Worm (Caenorhabditis elegans) whole organism, late embryonic: ENCODE data around the gene mcm-10.

Experiments
- C08G9.2 ChIP-seq: sonication (generic microtip); optimal IDR thresholded peaks from 2 replicates; lab custom pipeline; 2016; ENCODE audit warnings: mild to moderate bottlenecking, missing genetic modification characterization, moderate library complexity, missing compliant biosample characterization
- K09A11.1 ChIP-seq: sonication (generic microtip); optimal IDR thresholded peaks from 2 replicates; lab custom pipeline; 2017; ENCODE audit warnings: antibody characterized with exemption, mild to moderate bottlenecking, missing genetic modification characterization, missing compliant biosample characterization; ENCODE audit not compliant: insufficient read depth
- ceh-14 ChIP-seq: sonication (generic microtip); optimal IDR thresholded peaks from 2 replicates; lab custom pipeline; 2016; ENCODE audit warnings: missing genotype, missing genetic modification characterization, missing compliant biosample characterization
- ceh-18 ChIP-seq: sonication (generic microtip); optimal IDR thresholded peaks from 2 replicates; lab custom pipeline; 2016; ENCODE audit warnings: missing genetic modification characterization, missing compliant biosample characterization
- ceh-2 ChIP-seq: sonication (generic microtip); optimal IDR thresholded peaks from 2 replicates; lab custom pipeline; 2016; ENCODE audit warnings: missing genotype, missing genetic modification characterization, missing compliant biosample characterization
- ceh-30 ChIP-seq: fragments of 150-350 bp; optimal IDR thresholded peaks from 2 replicates; lab custom pipeline; 2014; ENCODE audit warnings: missing biosample characterization, missing genetic modification characterization
- ceh-48 ChIP-seq: sonication (generic microtip); optimal IDR thresholded peaks from 2 replicates; lab custom pipeline; 2016; ENCODE audit warnings: missing genetic modification characterization, inconsistent platforms, missing compliant biosample characterization
- ceh-6 ChIP-seq: fragments of 200-800 bp; sonication (Bioruptor generic); optimal IDR thresholded peaks from 2 replicates; lab custom pipeline; 2018; ENCODE audit warnings: mild to moderate bottlenecking, missing genetic modification characterization, missing compliant biosample characterization
- dve-1 ChIP-seq: sonication (generic microtip); optimal IDR thresholded peaks from 2 replicates; lab custom pipeline; 2017; ENCODE audit warnings: antibody characterized with exemption, mild to moderate bottlenecking, missing genetic modification characterization, missing compliant biosample characterization
- elt-2 ChIP-seq: sonication (generic microtip); optimal IDR thresholded peaks from 2 replicates; lab custom pipeline; 2016; ENCODE audit warnings: missing genetic modification reagents, missing genetic modification characterization, missing compliant biosample characterization
- elt-4 ChIP-seq: sonication (generic microtip); optimal IDR thresholded peaks from 2 replicates; lab custom pipeline; 2016; ENCODE audit warnings: missing genetic modification characterization, missing compliant biosample characterization
- eyg-1 ChIP-seq: sonication (generic microtip); optimal IDR thresholded peaks from 2 replicates; lab custom pipeline; 2016; ENCODE audit warnings: missing genotype, missing genetic modification characterization, missing compliant biosample characterization
- fax-1 ChIP-seq: sonication (generic microtip); optimal IDR thresholded peaks from 2 replicates; lab custom pipeline; 2016; ENCODE audit warnings: missing genotype, missing genetic modification characterization, missing compliant biosample characterization
- gmeb-2 ChIP-seq: sonication (generic microtip); optimal IDR thresholded peaks from 2 replicates; lab custom pipeline; 2016; ENCODE audit warnings: missing genetic modification characterization, inconsistent platforms, missing compliant biosample characterization
- hlh-13 ChIP-seq: fragments of 200-800 bp; sonication (Bioruptor generic); optimal IDR thresholded peaks from 2 replicates; lab custom pipeline; 2018; ENCODE audit warnings: mild to moderate bottlenecking, missing genetic modification characterization, missing compliant biosample characterization
- hlh-15 ChIP-seq: sonication (generic microtip); optimal IDR thresholded peaks from 2 replicates; lab custom pipeline; 2016; ENCODE audit warnings: missing genetic modification characterization, missing compliant biosample characterization
- hlh-30 ChIP-seq: sonication (generic microtip); optimal IDR thresholded peaks from 2 replicates; lab custom pipeline; 2017; ENCODE audit warnings: antibody characterized with exemption, missing genetic modification characterization, missing compliant biosample characterization; ENCODE audit not compliant: insufficient read depth
- hlh-8 ChIP-seq: sonication (generic microtip); optimal IDR thresholded peaks from 2 replicates; lab custom pipeline; 2016; ENCODE audit warnings: missing genotype, missing genetic modification characterization, missing compliant biosample characterization
- lin-11 ChIP-seq: fragments of 200-800 bp; sonication (Bioruptor generic); optimal IDR thresholded peaks from 2 replicates; lab custom pipeline; 2018; ENCODE audit warnings: mild to moderate bottlenecking, missing genetic modification characterization, missing compliant biosample characterization
- nfya-1 ChIP-seq: sonication (generic microtip); optimal IDR thresholded peaks from 2 replicates; lab custom pipeline; 2017; ENCODE audit warnings: missing genetic modification characterization, mild to moderate bottlenecking, missing compliant biosample characterization, antibody characterized with exemption, moderate library complexity
- nhr-232 ChIP-seq: sonication (generic microtip); optimal IDR thresholded peaks from 2 replicates; lab custom pipeline; 2016; ENCODE audit warnings: missing genetic modification characterization, missing compliant biosample characterization
- npax-4 ChIP-seq: sonication (generic microtip); optimal IDR thresholded peaks from 2 replicates; lab custom pipeline; 2016; ENCODE audit warnings: missing genetic modification characterization, missing compliant biosample characterization
- odd-2 ChIP-seq: sonication (generic microtip); optimal IDR thresholded peaks from 2 replicates; lab custom pipeline; 2017; ENCODE audit warnings: antibody characterized with exemption, mild to moderate bottlenecking, missing genetic modification characterization, missing compliant biosample characterization
- pag-3 ChIP-seq: sonication (generic microtip); optimal IDR thresholded peaks from 2 replicates; lab custom pipeline; 2016; ENCODE audit warnings: missing compliant biosample characterization, missing genetic modification characterization, borderline replicate concordance
- pros-1 ChIP-seq: fragments of 150-350 bp; optimal IDR thresholded peaks from 2 replicates; lab custom pipeline; 2014; ENCODE audit warnings: missing biosample characterization, missing genetic modification reagents, missing genetic modification characterization
- ref-2 ChIP-seq: sonication (generic microtip); optimal IDR thresholded peaks from 2 replicates; lab custom pipeline; 2016; ENCODE audit warnings: missing genetic modification characterization, missing compliant biosample characterization
- rnt-1 ChIP-seq: sonication (generic microtip); optimal IDR thresholded peaks from 2 replicates; lab custom pipeline; 2016; ENCODE audit warnings: missing genetic modification characterization, missing compliant biosample characterization
- ttx-3 ChIP-seq: sonication (generic microtip); optimal IDR thresholded peaks from 2 replicates; lab custom pipeline; 2016; ENCODE audit warnings: missing genetic modification reagents, missing genetic modification characterization, missing compliant biosample characterization
- unc-3 ChIP-seq, 2 experiments: fragments of 200-800 bp in 1 of 2; sonication (Bioruptor generic) in 1 of 2; sonication (generic microtip) in 1 of 2; conservative IDR thresholded peaks in 1 of 2; optimal IDR thresholded peaks in 1 of 2; 2 replicates each; pipeline versions ENCODE4 v1.3.6 to Lab custom; 2016 to 2022; ENCODE audit warnings: missing compliant biosample characterization in 2 of 2, missing genetic modification characterization in 2 of 2, missing genetic modification reagents in 1 of 2
- unc-42 ChIP-seq: sonication (generic microtip); optimal IDR thresholded peaks from 2 replicates; lab custom pipeline; 2016; ENCODE audit warnings: missing genotype, missing genetic modification characterization, missing compliant biosample characterization
- unc-55 ChIP-seq: sonication (generic microtip); optimal IDR thresholded peaks from 2 replicates; lab custom pipeline; 2017; ENCODE audit warnings: missing biosample characterization, missing genetic modification reagents, missing genetic modification characterization
- unc-86 ChIP-seq: sonication (generic microtip); optimal IDR thresholded peaks from 2 replicates; lab custom pipeline; 2016; ENCODE audit warnings: missing genetic modification characterization, missing compliant biosample characterization
- zip-5 ChIP-seq: sonication (generic microtip); optimal IDR thresholded peaks from 2 replicates; lab custom pipeline; 2016; ENCODE audit warnings: missing genetic modification characterization, missing compliant biosample characterization
- ztf-16 ChIP-seq: sonication (generic microtip); optimal IDR thresholded peaks from 2 replicates; lab custom pipeline; 2017; ENCODE audit warnings: missing genetic modification characterization, missing compliant biosample characterization

The mcm-10 gene

DNA sequence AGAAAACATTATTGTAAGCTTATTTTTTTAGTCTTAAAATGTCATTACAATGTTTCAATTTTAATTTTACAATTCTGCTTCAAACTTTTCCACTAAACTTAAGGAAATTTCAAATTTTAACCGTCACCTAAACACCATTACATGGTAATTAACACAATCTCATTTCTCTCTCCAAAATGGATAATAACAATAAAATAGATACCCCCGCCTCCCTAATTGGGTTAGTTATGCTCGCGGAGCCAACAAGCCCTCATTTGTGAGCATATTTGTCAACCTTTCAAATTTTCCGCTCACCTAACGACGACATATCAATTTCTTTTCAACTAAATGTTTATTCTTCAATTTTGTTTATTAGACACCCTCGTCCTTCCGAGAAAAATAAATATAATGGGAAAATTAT lies 40.9 kb downstream of the mcm-10 start:
- TF ChIP-seq unc-42 (tag; lab: Kevin White, UChicago) (peak; percentile 92), nhr-232 (tag; lab: Kevin White, UChicago) (no peak)

ce11 chrIII:11359422-11359821 lies 42.1 kb downstream of the mcm-10 start:
- TF ChIP-seq ceh-14 (tag; lab: Kevin White, UChicago) = peak; percentile 52
- TF ChIP-seq ttx-3 = no peak
- TF ChIP-seq unc-42 (tag; lab: Kevin White, UChicago) = peak; percentile 34
- TF ChIP-seq elt-2 (tag; lab: Kevin White, UChicago) = no peak

- TF ChIP-seq lin-11 (no peak), elt-2 (tag; lab: Kevin White, UChicago) (no peak)
- TF ChIP-seq, all 69 proteins: peak for 0
Measured at ce11 chrIII:11360156-11360555, 42.8 kb downstream of the mcm-10 start, which contains the start of gene T28D6.4. TSS of gene T28D6.4 (plus strand) at chrIII:11360456.

- TF ChIP-seq ref-2 (tag; lab: Kevin White, UChicago) (no peak), hlh-13 (GFP tag; lab: Kevin White, UChicago) (no peak), unc-3 (GFP tag; conservative IDR thresholded peaks at IDR 0.05; lab: Robert Waterston, UW) (no peak), unc-3 (tag; optimal IDR thresholded peaks at IDR 0.05; lab: Kevin White, UChicago) (no peak), elt-4 (no peak), ceh-18 (no peak), ceh-2 (no peak), ceh-30 (tag; lab: Kevin White, UChicago) (no peak), ceh-6 (no peak), hlh-15 (tag; lab: Kevin White, UChicago) (no peak)
Measured at ce11 chrIII:11361394-11361793, 44.0 kb downstream of the mcm-10 start.

DNA sequence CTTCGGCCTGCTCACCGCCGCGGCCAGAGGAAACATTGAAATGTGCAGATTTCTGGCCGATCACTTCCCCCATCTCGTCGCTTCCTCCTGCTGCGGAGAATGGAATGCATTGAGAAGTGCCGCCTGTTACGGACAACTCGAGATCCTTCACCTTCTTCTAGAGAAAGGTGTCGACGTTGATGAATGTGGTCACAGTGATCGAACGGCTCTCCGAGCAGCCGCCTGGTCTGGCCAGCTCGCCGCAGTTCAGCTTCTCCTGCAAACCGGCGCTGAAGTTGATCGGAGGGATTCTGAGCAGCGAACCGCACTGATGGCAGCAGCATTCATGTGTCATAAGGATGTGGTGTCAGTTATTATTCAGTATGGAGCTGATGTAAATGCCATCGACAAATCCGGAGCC lies 45.5 kb downstream of the mcm-10 start:
- TF ChIP-seq ceh-48 (tag; lab: Kevin White, UChicago) (no peak), fax-1 (tag; lab: Kevin White, UChicago) (no peak), unc-55 (GFP tag; lab: Kevin White, UChicago) (no peak), dve-1 (tag; lab: Kevin White, UChicago) (no peak), nfya-1 (tag; lab: Kevin White, UChicago) (no peak), npax-4 (tag; lab: Kevin White, UChicago) (no peak), odd-2 (tag; lab: Kevin White, UChicago) (no peak), zip-5 (tag; lab: Kevin White, UChicago) (no peak), hlh-13 (GFP tag; lab: Kevin White, UChicago) (no peak), C08G9.2 (tag; lab: Kevin White, UChicago) (no peak)

- TF ChIP-seq hlh-8 (tag; lab: Kevin White, UChicago) = no peak
- TF ChIP-seq K09A11.1 (tag; lab: Kevin White, UChicago) = no peak
- no peak for TF ChIP-seq odd-2 (tag; lab: Kevin White, UChicago)
- TF ChIP-seq gmeb-2 (tag; lab: Kevin White, UChicago) = no peak
- TF ChIP-seq dve-1 (tag; lab: Kevin White, UChicago) = no peak
- TF ChIP-seq ceh-6 = no peak
- no peak for TF ChIP-seq unc-86 (tag; lab: Kevin White, UChicago)
- no peak for TF ChIP-seq pros-1 (tag; lab: Kevin White, UChicago)
- TF ChIP-seq eyg-1 (tag; lab: Kevin White, UChicago) = no peak
- TF ChIP-seq rnt-1 (tag; lab: Kevin White, UChicago) = no peak
- no peak for TF ChIP-seq hlh-30 (tag; lab: Kevin White, UChicago)
- TF ChIP-seq pag-3 = no peak
- TF ChIP-seq fax-1 (tag; lab: Kevin White, UChicago) = no peak
- no peak for TF ChIP-seq hlh-13 (GFP tag; lab: Kevin White, UChicago)
- TF ChIP-seq ztf-16 (tag; lab: Kevin White, UChicago) = no peak
- TF ChIP-seq, all 69 proteins: peak for 0
Measured at ce11 chrIII:11366467-11366866, 49.1 kb downstream of the mcm-10 start, which contains the start of gene T28D6.3. TSS of gene T28D6.3 (plus strand) at chrIII:11366767.
